Worm (Caenorhabditis elegans): Measurements from ENCODE around the gene T20B12.7.

DNA sequence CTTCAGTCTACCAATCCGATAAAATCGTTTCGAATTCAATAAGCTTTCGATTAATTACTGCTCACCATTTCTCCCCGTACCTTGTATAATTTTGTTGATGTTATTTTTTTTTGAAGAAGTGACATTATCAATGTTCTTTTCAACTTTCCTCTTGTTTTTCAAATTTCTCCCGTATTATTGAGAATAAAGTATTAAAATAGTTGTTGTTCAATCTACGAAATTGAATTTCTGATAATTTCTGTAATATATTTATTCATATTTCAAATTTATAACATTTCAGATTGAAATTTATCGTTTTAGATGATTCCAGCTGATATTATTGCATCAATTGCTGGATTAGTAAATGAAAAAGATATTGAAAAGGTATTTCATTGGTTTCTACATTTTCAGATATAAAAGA, 7.1 kb upstream of the T20B12.7 start, which contains the start of gene trd-1:
- TF ChIP-seq rpc-1 (optimal IDR thresholded peaks at IDR 0.05), result no peak
- no peak for TF ChIP-seq rpc-1 (tag; optimal IDR thresholded peaks at IDR 0.05)
- no peak for TF ChIP-seq attf-5 (GFP tag; optimal IDR thresholded peaks at IDR 0.05)
- TF ChIP-seq Y53G8AR.9 (GFP tag; conservative IDR thresholded peaks at IDR 0.05), result no peak
- TF ChIP-seq B0035.1 (tag; optimal IDR thresholded peaks at IDR 0.05), result no peak
- TF ChIP-seq B0019.2 (GFP tag; conservative IDR thresholded peaks at IDR 0.05), result no peak
- no peak for TF ChIP-seq C06A6.2 (GFP tag; conservative IDR thresholded peaks at IDR 0.05)
- no peak for TF ChIP-seq ztf-18 (tag; optimal IDR thresholded peaks at IDR 0.05)
- no peak for TF ChIP-seq athp-1 (tag; optimal IDR thresholded peaks at IDR 0.05)
- no peak for TF ChIP-seq F39B2.1 (GFP tag; IDR thresholded peaks at IDR 0.05)
- TF ChIP-seq unc-62 (GFP tag; optimal IDR thresholded peaks at IDR 0.05), result no peak
- no peak for TF ChIP-seq T26A5.8 (tag; optimal IDR thresholded peaks at IDR 0.05)
